Fruit fly (Drosophila melanogaster) whole organism, embryonic: Measurements from ENCODE around the gene Syt4.

ENCODE experiments used
- Antp ChIP-seq: fragments of 200-800 bp; sonication (Bioruptor generic); optimal IDR thresholded peaks from 3 replicates; lab custom pipeline; 2016; ENCODE audit warnings: missing biosample characterization, missing genetic modification characterization
- Awh ChIP-seq: fragments of 200-800 bp; sonication (Bioruptor generic); IDR thresholded peaks from 2 replicates; pipeline ENCODE4, ENCODE4 v1.3.6; 2022; ENCODE audit warnings: missing biosample characterization, missing genetic modification characterization
- Bdp1 ChIP-seq: fragments of 200-800 bp; sonication (Bioruptor generic); optimal IDR thresholded peaks from 3 replicates; lab custom pipeline; 2016; ENCODE audit warnings: missing biosample characterization, missing genetic modification characterization
- CG10654 ChIP-seq: fragments of 200-800 bp; sonication (Bioruptor generic); optimal IDR thresholded peaks from 2 replicates; lab custom pipeline; 2016; ENCODE audit warnings: missing biosample characterization, missing genetic modification characterization
- CG10979 ChIP-seq: fragments of 200-800 bp; sonication (Bioruptor generic); optimal IDR thresholded peaks from 2 replicates; lab custom pipeline; 2018; ENCODE audit warnings: missing biosample characterization, mild to moderate bottlenecking, missing genetic modification characterization, moderate library complexity
- CG11247 ChIP-seq: fragments of 200-800 bp; sonication (Bioruptor generic); IDR thresholded peaks from 2 replicates; pipeline ENCODE4 v1.3.6; 2022; ENCODE audit warnings: missing biosample characterization, missing genetic modification characterization
- CG12104 ChIP-seq: fragments of 200-800 bp; sonication (Bioruptor generic); optimal IDR thresholded peaks from 3 replicates; lab custom pipeline; 2016; ENCODE audit warnings: missing biosample characterization, missing genetic modification characterization
- CG12236 ChIP-seq: fragments of 200-800 bp; sonication (Bioruptor generic); optimal IDR thresholded peaks from 2 replicates; lab custom pipeline; 2016; ENCODE audit warnings: missing biosample characterization, missing genetic modification characterization
- CG12659 ChIP-seq: fragments of 200-800 bp; sonication (Bioruptor generic); optimal IDR thresholded peaks from 3 replicates; lab custom pipeline; 2017; ENCODE audit warnings: mild to moderate bottlenecking, missing biosample characterization, missing genetic modification reagents, missing genetic modification characterization
- CG13296 ChIP-seq: fragments of 200-800 bp; sonication (Bioruptor generic); optimal IDR thresholded peaks from 3 replicates; lab custom pipeline; 2018; ENCODE audit warnings: missing biosample characterization, mild to moderate bottlenecking, missing genetic modification characterization
- CG17568 ChIP-seq: fragments of 200-800 bp; sonication (Bioruptor generic); optimal IDR thresholded peaks from 2 replicates; lab custom pipeline; 2018; ENCODE audit warnings: missing biosample characterization, mild to moderate bottlenecking, missing genetic modification characterization, moderate library complexity
- CG17829 ChIP-seq: fragments of 200-800 bp; optimal IDR thresholded peaks from 2 replicates; lab custom pipeline; 2019; ENCODE audit warnings: missing biosample characterization, mild to moderate bottlenecking, missing genetic modification characterization, moderate library complexity
- CG17912 ChIP-seq: fragments of 200-800 bp; sonication (Bioruptor generic); optimal IDR thresholded peaks from 2 replicates; lab custom pipeline; 2018; ENCODE audit warnings: missing biosample characterization, mild to moderate bottlenecking, missing genetic modification characterization
- CG1792 ChIP-seq: fragments of 200-800 bp; sonication (Bioruptor generic); optimal IDR thresholded peaks from 2 replicates; lab custom pipeline; 2016; ENCODE audit warnings: missing biosample characterization, missing genetic modification characterization
- CG1832 ChIP-seq: fragments of 200-800 bp; sonication (Bioruptor generic); optimal IDR thresholded peaks from 2 replicates; lab custom pipeline; 2017; ENCODE audit warnings: missing biosample characterization, mild to moderate bottlenecking, missing genetic modification characterization, inconsistent platforms
- CG2199 ChIP-seq: fragments of 200-800 bp; sonication (Bioruptor generic); IDR thresholded peaks from 3 replicates; pipeline ENCODE4 v1.3.6; 2022; ENCODE audit warnings: missing biosample characterization, missing genetic modification characterization
- CG30403 ChIP-seq: fragments of 200-800 bp; sonication (Bioruptor generic); optimal IDR thresholded peaks from 3 replicates; lab custom pipeline; 2016; ENCODE audit warnings: missing biosample characterization, missing genetic modification characterization
- CG3407 ChIP-seq: fragments of 200-800 bp; sonication (Bioruptor generic); optimal IDR thresholded peaks from 2 replicates; lab custom pipeline; 2018; ENCODE audit warnings: missing biosample characterization, mild to moderate bottlenecking, missing genetic modification characterization
- CG34422 ChIP-seq: fragments of 200-800 bp; sonication (Bioruptor generic); IDR thresholded peaks from 3 replicates; pipeline ENCODE4 v1.3.6; 2022; ENCODE audit warnings: missing biosample characterization, missing genetic modification characterization
- CG3847 ChIP-seq: fragments of 200-800 bp; sonication (Bioruptor generic); IDR thresholded peaks from 2 replicates; pipeline ENCODE4 v1.3.6; 2022; ENCODE audit warnings: missing biosample characterization, missing genetic modification characterization
- CG3995 ChIP-seq: fragments of 200-800 bp; sonication (Bioruptor generic); optimal IDR thresholded peaks from 3 replicates; lab custom pipeline; 2016; ENCODE audit warnings: missing biosample characterization, missing genetic modification characterization
- CG4820 ChIP-seq: fragments of 200-800 bp; sonication (Bioruptor generic); optimal IDR thresholded peaks from 3 replicates; lab custom pipeline; 2016; ENCODE audit warnings: missing biosample characterization, missing genetic modification characterization
- CG4854 ChIP-seq: fragments of 200-800 bp; sonication (Bioruptor generic); optimal IDR thresholded peaks from 2 replicates; lab custom pipeline; 2016; ENCODE audit warnings: missing biosample characterization, missing genetic modification characterization, inconsistent platforms
- Camta ChIP-seq: fragments of 200-800 bp; sonication (Bioruptor generic); optimal IDR thresholded peaks from 2 replicates; lab custom pipeline; 2016; ENCODE audit warnings: missing biosample characterization, missing genetic modification characterization
- Elba2 ChIP-seq: fragments of 200-800 bp; sonication (Bioruptor generic); optimal IDR thresholded peaks from 3 replicates; lab custom pipeline; 2016; ENCODE audit warnings: missing biosample characterization, missing genetic modification characterization
- Hey ChIP-seq: fragments of 200-800 bp; sonication (Bioruptor generic); optimal IDR thresholded peaks from 3 replicates; lab custom pipeline; 2018; ENCODE audit warnings: missing biosample characterization, mild to moderate bottlenecking, missing genetic modification characterization
- MBD-R2 ChIP-seq: fragments of 200-800 bp; sonication (Bioruptor generic); IDR thresholded peaks from 2 replicates; pipeline ENCODE4 v1.3.6; 2022; ENCODE audit warnings: missing biosample characterization, missing genetic modification characterization
- Optix ChIP-seq: fragments of 200-800 bp; sonication (Bioruptor generic); IDR thresholded peaks from 3 replicates; pipeline ENCODE4 v1.3.6; 2022; ENCODE audit warnings: missing biosample characterization, missing genetic modification characterization
- Side ChIP-seq: fragments of 200-800 bp; sonication (Bioruptor generic); optimal IDR thresholded peaks from 2 replicates; lab custom pipeline; 2016; ENCODE audit warnings: missing biosample characterization, missing genetic modification characterization
- TFAM ChIP-seq: fragments of 200-800 bp; sonication (Bioruptor generic); optimal IDR thresholded peaks from 2 replicates; lab custom pipeline; 2017; ENCODE audit warnings: missing biosample characterization, missing genetic modification characterization, inconsistent platforms
- Tbp ChIP-seq: fragments of >200 bp; optimal IDR thresholded peaks from 2 replicates; lab custom pipeline; 2018; ENCODE audit warnings: missing biosample characterization, missing genetic modification characterization
- Trl ChIP-seq, 3 experiments: fragments of >200 bp in 2 of 3; fragments of 200-800 bp in 1 of 3; sonication (Bioruptor generic) in 1 of 3; optimal IDR thresholded peaks; 2 replicates in 1 of 3; 3 replicates in 2 of 3; lab custom pipeline; 2016 to 2017; ENCODE audit warnings: missing biosample characterization in 1 of 3, missing genetic modification characterization in 1 of 3
- Vsx1 ChIP-seq: fragments of 200-800 bp; sonication (Bioruptor generic); optimal IDR thresholded peaks from 2 replicates; lab custom pipeline; 2017; ENCODE audit warnings: missing biosample characterization, mild to moderate bottlenecking, missing genetic modification characterization, missing genetic modification reagents
- amos ChIP-seq: fragments of 200-800 bp; sonication (Bioruptor generic); IDR thresholded peaks from 2 replicates; pipeline ENCODE4 v1.3.6; 2022; ENCODE audit warnings: missing biosample characterization, missing genetic modification characterization; ENCODE audit not compliant: partially characterized antibody
- az2 ChIP-seq: fragments of 200-800 bp; sonication (Bioruptor generic); optimal IDR thresholded peaks from 3 replicates; lab custom pipeline; 2016; ENCODE audit warnings: missing biosample characterization, missing genetic modification characterization
- bowl ChIP-seq: fragments of 200-800 bp; sonication (Bioruptor generic); IDR thresholded peaks from 2 replicates; pipeline ENCODE4 v1.3.6; 2022; ENCODE audit warnings: missing biosample characterization, missing genetic modification characterization
- dati ChIP-seq: fragments of 200-800 bp; sonication (Bioruptor generic); IDR thresholded peaks from 2 replicates; pipeline ENCODE4 v1.3.6; 2022; ENCODE audit warnings: missing biosample characterization, missing genetic modification characterization
- grn ChIP-seq: fragments of 200-800 bp; sonication (Bioruptor generic); optimal IDR thresholded peaks from 3 replicates; lab custom pipeline; 2017; ENCODE audit warnings: missing biosample characterization, missing genetic modification characterization
- gsb ChIP-seq: fragments of 200-800 bp; sonication (Bioruptor generic); IDR thresholded peaks from 2 replicates; pipeline ENCODE4 v1.3.6; 2022; ENCODE audit warnings: missing biosample characterization, missing genetic modification characterization
- inv ChIP-seq: fragments of 200-800 bp; sonication (Bioruptor generic); IDR thresholded peaks from 2 replicates; pipeline ENCODE4 v1.3.6; 2022; ENCODE audit warnings: missing biosample characterization, missing genetic modification characterization; ENCODE audit not compliant: partially characterized antibody
- ken ChIP-seq: fragments of 200-800 bp; sonication (Bioruptor generic); IDR thresholded peaks from 3 replicates; pipeline ENCODE4 v1.3.6; 2022; ENCODE audit warnings: missing biosample characterization, missing genetic modification characterization
- mld ChIP-seq: fragments of 200-800 bp; sonication (Bioruptor generic); IDR thresholded peaks from 3 replicates; pipeline ENCODE4 v1.3.6; 2022; ENCODE audit warnings: missing biosample characterization, missing genetic modification characterization; ENCODE audit not compliant: partially characterized antibody
- nau ChIP-seq: fragments of 200-800 bp; sonication (Bioruptor generic); optimal IDR thresholded peaks from 3 replicates; lab custom pipeline; 2017; ENCODE audit warnings: missing biosample characterization, mild to moderate bottlenecking, missing genetic modification characterization, missing genetic modification reagents
- oc ChIP-seq: fragments of 200-800 bp; sonication (Bioruptor generic); optimal IDR thresholded peaks from 2 replicates; lab custom pipeline; 2018; ENCODE audit warnings: missing biosample characterization, mild to moderate bottlenecking, missing genetic modification characterization, moderate library complexity
- pfk ChIP-seq: fragments of 200-800 bp; sonication (Bioruptor generic); optimal IDR thresholded peaks from 2 replicates; lab custom pipeline; 2018; ENCODE audit warnings: missing biosample characterization, mild to moderate bottlenecking, missing genetic modification characterization, moderate library complexity
- repo ChIP-seq: fragments of 200-800 bp; sonication (Bioruptor generic); optimal IDR thresholded peaks from 2 replicates; lab custom pipeline; 2016; ENCODE audit warnings: missing biosample characterization, missing genetic modification characterization
- sd ChIP-seq: fragments of 200-800 bp; sonication (Bioruptor generic); optimal IDR thresholded peaks from 3 replicates; lab custom pipeline; 2018; ENCODE audit warnings: missing biosample characterization, mild to moderate bottlenecking, missing genetic modification characterization, moderate library complexity
- stc ChIP-seq: fragments of 200-800 bp; sonication (Bioruptor generic); IDR thresholded peaks from 2 replicates; pipeline ENCODE4 v1.3.6; 2022; ENCODE audit warnings: missing biosample characterization, missing genetic modification characterization
- tin ChIP-seq: fragments of 200-800 bp; sonication (Bioruptor generic); optimal IDR thresholded peaks from 3 replicates; lab custom pipeline; 2016; ENCODE audit warnings: missing biosample characterization, missing genetic modification characterization
- vfl ChIP-seq: fragments of 200-800 bp; sonication (Bioruptor generic); optimal IDR thresholded peaks from 2 replicates; lab custom pipeline; 2016; ENCODE audit warnings: missing biosample characterization, missing genetic modification characterization
- zf30C ChIP-seq: fragments of 200-800 bp; sonication (Bioruptor generic); optimal IDR thresholded peaks from 3 replicates; lab custom pipeline; 2018; ENCODE audit warnings: missing biosample characterization, mild to moderate bottlenecking, missing genetic modification characterization

The Syt4 gene

dm6 chr3R:7249460-7249859 lies 16.4 kb upstream of the Syt4 start, which contains the start of the genes CG1227 and Dtwd2 (continued):
- TF ChIP-seq CG10654 (GFP tag; lab: Kevin White, UChicago), result peak; percentile 58
- no peak for TF ChIP-seq pfk
- no peak for TF ChIP-seq amos
- no peak for TF ChIP-seq Side (GFP tag; lab: Kevin White, UChicago)
- TF ChIP-seq oc (tag; lab: Kevin White, UChicago), result peak; percentile 93
- TF ChIP-seq tin, result peak; percentile 77
- peak; percentile 38 for TF ChIP-seq grn (GFP tag; lab: Kevin White, UChicago)
- peak; percentile 89 for TF ChIP-seq CG11247 (GFP tag; lab: Robert Waterston, UW)
- no peak for TF ChIP-seq zf30C
- peak; percentile 98 for TF ChIP-seq MBD-R2
- no peak for TF ChIP-seq mld (GFP tag; lab: Robert Waterston, UW)
- TF ChIP-seq Trl (optimal IDR thresholded peaks at IDR 0.05; lab: Kevin White, UChicago), result no peak
- TF ChIP-seq Trl (GFP tag; optimal IDR thresholded peaks at IDR 0.05; lab: Kevin White, UChicago), result peak; percentile 64
- no peak for TF ChIP-seq repo (GFP tag; lab: Kevin White, UChicago)
- TF ChIP-seq Vsx1, result no peak
- peak; percentile 42 for TF ChIP-seq CG12236 (GFP tag; lab: Kevin White, UChicago)
- peak; percentile 83 for TF ChIP-seq CG12104 (GFP tag; lab: Kevin White, UChicago)
- peak; percentile 96 for TF ChIP-seq CG17829 (tag; lab: Kevin White, UChicago)
- TF ChIP-seq Bdp1, result peak; percentile 13
- peak; percentile 78 for TF ChIP-seq CG3407 (GFP tag; lab: Kevin White, UChicago)
- TF ChIP-seq CG17912, result peak; percentile 62
- TF ChIP-seq Awh, result peak; percentile 95
- no peak for TF ChIP-seq Tbp
- TF ChIP-seq dati (GFP tag; lab: Robert Waterston, UW), result peak; percentile 68
- TF ChIP-seq CG13296 (GFP tag; lab: Kevin White, UChicago), result peak; percentile 94
- TF ChIP-seq Elba2 (GFP tag; lab: Kevin White, UChicago), result peak; percentile 29
- no peak; the same call in 2 of the 3 replicates for TF ChIP-seq CG2199 (GFP tag; lab: Robert Waterston, UW)
- TF ChIP-seq stc, result peak; percentile 95
- peak; percentile 81 for TF ChIP-seq gsb
- TF ChIP-seq CG30403 (GFP tag; lab: Kevin White, UChicago), result peak; percentile 92
- TF ChIP-seq TFAM (GFP tag; lab: Kevin White, UChicago), result no peak
- TF ChIP-seq vfl (GFP tag; lab: Kevin White, UChicago), result peak; percentile 19
- TF ChIP-seq Antp (GFP tag; lab: Kevin White, UChicago), result no peak
- TF ChIP-seq Hey (tag; lab: Kevin White, UChicago), result peak; percentile 56
- peak; percentile 57 for TF ChIP-seq CG3995 (GFP tag; lab: Kevin White, UChicago)
- TF ChIP-seq CG12659, result peak; percentile 94
- TF ChIP-seq CG34422 (GFP tag; lab: Robert Waterston, UW), result peak; percentile 92
- peak; percentile 91 for TF ChIP-seq CG3847
- no peak for TF ChIP-seq CG4854 (GFP tag; lab: Kevin White, UChicago)
- peak; percentile 69; the same call in 1 of the 2 replicates for TF ChIP-seq bowl (GFP tag; lab: Robert Waterston, UW)
- peak; percentile 79 for TF ChIP-seq az2 (GFP tag; lab: Kevin White, UChicago)
- TF ChIP-seq ken, result peak; percentile 78; the same call in 1 of the 3 replicates
- TF ChIP-seq CG4820 (GFP tag; lab: Kevin White, UChicago), result peak; percentile 95
- no peak for TF ChIP-seq Optix (GFP tag; lab: Robert Waterston, UW)
- TF ChIP-seq Camta, result peak; percentile 65
- TF ChIP-seq nau (GFP tag; lab: Kevin White, UChicago), result no peak
- peak; percentile 90 for TF ChIP-seq CG10979 (tag; lab: Kevin White, UChicago)
- peak; percentile 92 for TF ChIP-seq sd (tag; lab: Kevin White, UChicago)
- no peak for TF ChIP-seq CG17568 (GFP tag; lab: Kevin White, UChicago)
- TF ChIP-seq CG1832 (GFP tag; lab: Kevin White, UChicago), result no peak
- peak; percentile 31 for TF ChIP-seq CG1792 (GFP tag; lab: Kevin White, UChicago)
- no peak for TF ChIP-seq inv
